Fruit fly (Drosophila melanogaster): ENCODE data around the gene dome.

The dome gene

DNA sequence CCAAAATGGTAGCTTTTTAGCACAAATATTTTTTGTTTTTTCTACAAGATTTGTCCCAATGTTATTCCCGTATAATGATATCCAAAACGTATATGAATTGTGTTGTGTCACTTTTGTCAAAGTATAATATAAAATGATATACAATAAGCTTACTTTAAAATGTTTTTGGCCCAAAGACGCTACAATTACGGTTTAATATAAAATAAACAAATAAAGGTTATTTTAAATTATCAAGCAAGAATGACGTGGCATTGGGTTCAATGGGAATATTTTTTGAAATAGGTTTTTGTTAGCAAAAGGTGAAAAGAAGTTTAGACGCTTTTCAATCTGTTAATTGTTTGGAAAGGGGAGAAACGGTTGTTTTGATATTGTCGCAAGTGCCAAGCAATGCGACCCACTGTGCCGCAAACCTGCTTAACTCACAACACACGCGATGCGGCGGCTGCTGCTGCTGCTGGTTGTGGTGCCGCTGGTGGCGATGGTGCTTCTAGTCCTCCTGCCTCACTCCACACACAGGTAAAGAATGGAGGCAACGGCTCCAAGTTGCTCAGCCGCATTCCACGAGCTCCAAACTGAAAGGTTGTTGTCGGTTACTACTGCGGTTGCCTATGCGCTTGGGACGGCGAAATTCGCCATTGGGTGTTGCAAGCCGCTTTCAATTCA lies 20.0 kb downstream of the dome start (continued):
- TF ChIP-seq Ets96B (tag; optimal IDR thresholded peaks at IDR 0.05) (peak; percentile 46), achi (GFP tag; optimal IDR thresholded peaks at IDR 0.05) (peak; percentile 47), vri (GFP tag; optimal IDR thresholded peaks at IDR 0.05) (no peak), CG4318 (GFP tag; optimal IDR thresholded peaks at IDR 0.05) (no peak), Lpt (GFP tag; optimal IDR thresholded peaks at IDR 0.05) (no peak), dsx (GFP tag; optimal IDR thresholded peaks at IDR 0.05; ENCODE audit: poor library complexity, severe bottlenecking) (no peak), Ets21C (GFP tag; optimal IDR thresholded peaks at IDR 0.05) (no peak), Sox15 (GFP tag; optimal IDR thresholded peaks at IDR 0.05) (no peak), svp (GFP tag) (peak; percentile 75), CG6163 (GFP tag; IDR thresholded peaks at IDR 0.05) (0 out of 3 replicates have a peak, but pooled peaks have one; percentile 26), Eip93F (GFP tag; optimal IDR thresholded peaks at IDR 0.05) (no peak), CG34406 (GFP tag; optimal IDR thresholded peaks at IDR 0.05) (peak; percentile 44), fd85E (GFP tag; optimal IDR thresholded peaks at IDR 0.05) (no peak), CG6808 (GFP tag; optimal IDR thresholded peaks at IDR 0.05) (peak; percentile 69), CG10669 (GFP tag; optimal IDR thresholded peaks at IDR 0.05) (no peak), CG10631 (GFP tag; optimal IDR thresholded peaks at IDR 0.05) (peak; percentile 40), CG6854 (GFP tag; optimal IDR thresholded peaks at IDR 0.05) (no peak), CG15336 (GFP tag; IDR thresholded peaks at IDR 0.05) (no peak), CG6792 (GFP tag; optimal IDR thresholded peaks at IDR 0.05) (peak; percentile 50), fd59A (GFP tag; optimal IDR thresholded peaks at IDR 0.05) (peak; percentile 55), CG8119 (GFP tag; IDR thresholded peaks at IDR 0.05) (no peak), spab (GFP tag; optimal IDR thresholded peaks at IDR 0.05) (peak; percentile 34), Eip75B (GFP tag; optimal IDR thresholded peaks at IDR 0.05) (peak; percentile 35), CG1621 (tag; optimal IDR thresholded peaks at IDR 0.05) (no peak), esn (GFP tag; optimal IDR thresholded peaks at IDR 0.05) (peak; percentile 66), CG11294 (GFP tag; IDR thresholded peaks at IDR 0.05) (no peak), pdm3 (GFP tag; optimal IDR thresholded peaks at IDR 0.05) (peak; percentile 55), Met (GFP tag; optimal IDR thresholded peaks at IDR 0.05) (peak; percentile 64), Smox (GFP tag; optimal IDR thresholded peaks at IDR 0.05) (peak; percentile 71), CG31627 (GFP tag; optimal IDR thresholded peaks at IDR 0.05) (peak; percentile 7), ss (GFP tag; optimal IDR thresholded peaks at IDR 0.05) (peak; percentile 56 to 57), CG11902 (GFP tag; optimal IDR thresholded peaks at IDR 0.05) (no peak)

dm6 chrX:19662583-19663195 lies 20.6 kb downstream of the dome start:
- TF ChIP-seq CG6792 (GFP tag; optimal IDR thresholded peaks at IDR 0.05) (no peak), dsx (GFP tag; optimal IDR thresholded peaks at IDR 0.05; ENCODE audit: poor library complexity, severe bottlenecking) (peak; percentile 66), Ets21C (GFP tag; optimal IDR thresholded peaks at IDR 0.05) (no peak), Lpt (GFP tag; optimal IDR thresholded peaks at IDR 0.05) (peak; percentile 20), CG3032 (tag; optimal IDR thresholded peaks at IDR 0.05) (no peak), CG15336 (GFP tag; IDR thresholded peaks at IDR 0.05) (peak; percentile 37; the same call in 1 of the 2 replicates), Blimp-1 (GFP tag; optimal IDR thresholded peaks at IDR 0.05) (no peak), fkh (GFP tag; optimal IDR thresholded peaks at IDR 0.05) (no peak), CG6163 (GFP tag; IDR thresholded peaks at IDR 0.05) (peak; percentile 60; the same call in 1 of the 3 replicates), Eip75B (GFP tag; optimal IDR thresholded peaks at IDR 0.05) (no peak), CG6854 (GFP tag; optimal IDR thresholded peaks at IDR 0.05) (peak; percentile 48), CG7368 (GFP tag; optimal IDR thresholded peaks at IDR 0.05) (peak; percentile 11), CG31627 (GFP tag; optimal IDR thresholded peaks at IDR 0.05) (no peak), CG9139 (GFP tag; optimal IDR thresholded peaks at IDR 0.05) (no peak), eg (GFP tag; IDR thresholded peaks at IDR 0.05) (peak; percentile 53; the same call in 1 of the 3 replicates)
